Worm (Caenorhabditis elegans) whole organism, L2 larva: Measurements from ENCODE around the gene Y41D4B.6.

Source experiments
- Y55F3AM.14 ChIP-seq: fragments of 200-800 bp; sonication (Bioruptor generic); optimal IDR thresholded peaks from 2 replicates; lab custom pipeline; 2018; ENCODE audit warnings: mild to moderate bottlenecking, missing genetic modification characterization, missing compliant biosample characterization
- ZK546.5 ChIP-seq: sonication (generic microtip); optimal IDR thresholded peaks from 2 replicates; lab custom pipeline; 2017; ENCODE audit warnings: missing biosample characterization, missing genetic modification characterization
- alr-1 ChIP-seq: fragments of 150-350 bp; optimal IDR thresholded peaks from 2 replicates; lab custom pipeline; 2014; ENCODE audit warnings: missing biosample characterization, missing genetic modification characterization
- aly-2 ChIP-seq: fragments of 150-350 bp; optimal IDR thresholded peaks from 2 replicates; lab custom pipeline; 2014; ENCODE audit warnings: missing biosample characterization, missing genetic modification characterization
- ama-1 ChIP-seq: fragments of 150-350 bp; optimal IDR thresholded peaks from 2 replicates; lab custom pipeline; 2018; ENCODE audit warnings: inconsistent platforms
- blmp-1 ChIP-seq: sonication (generic microtip); optimal IDR thresholded peaks from 2 replicates; lab custom pipeline; 2017; ENCODE audit warnings: missing genetic modification characterization, mild to moderate bottlenecking, missing compliant biosample characterization, antibody characterized with exemption, moderate library complexity; ENCODE audit not compliant: insufficient read depth
- ceh-16 ChIP-seq: fragments of 150-350 bp; optimal IDR thresholded peaks from 2 replicates; lab custom pipeline; 2014; ENCODE audit warnings: missing biosample characterization, missing genetic modification characterization
- ceh-82 ChIP-seq: fragments of 150-350 bp; optimal IDR thresholded peaks from 2 replicates; lab custom pipeline; 2014; ENCODE audit warnings: missing biosample characterization, missing genetic modification characterization
- crh-2 ChIP-seq: sonication (generic microtip); optimal IDR thresholded peaks from 2 replicates; lab custom pipeline; 2017; ENCODE audit warnings: missing biosample characterization, missing genetic modification characterization
- dmd-4 ChIP-seq: sonication (generic microtip); optimal IDR thresholded peaks from 2 replicates; lab custom pipeline; 2017; ENCODE audit warnings: missing biosample characterization, missing genetic modification characterization
- elt-1 ChIP-seq: fragments of 150-350 bp; optimal IDR thresholded peaks from 2 replicates; lab custom pipeline; 2014; ENCODE audit warnings: missing biosample characterization, missing genetic modification characterization
- fos-1 ChIP-seq: fragments of 150-350 bp; optimal IDR thresholded peaks from 2 replicates; lab custom pipeline; 2014; ENCODE audit warnings: missing biosample characterization, missing genetic modification characterization
- gmeb-1 ChIP-seq: fragments of 150-350 bp; optimal IDR thresholded peaks from 2 replicates; lab custom pipeline; 2014; ENCODE audit warnings: missing biosample characterization, missing genetic modification characterization
- lin-11 ChIP-seq: fragments of 150-350 bp; sonication (generic microtip); optimal IDR thresholded peaks from 2 replicates; lab custom pipeline; 2014; ENCODE audit warnings: missing biosample characterization, missing genetic modification characterization, inconsistent platforms, mixed read lengths
- lin-13 ChIP-seq: fragments of 150-350 bp; optimal IDR thresholded peaks from 2 replicates; lab custom pipeline; 2014; ENCODE audit warnings: missing biosample characterization, missing genetic modification reagents, missing genetic modification characterization
- lin-39 ChIP-seq: fragments of 150-350 bp; optimal IDR thresholded peaks from 2 replicates; lab custom pipeline; 2014; ENCODE audit warnings: missing biosample characterization, missing genetic modification reagents, missing genetic modification characterization
- lsy-2 ChIP-seq, 2 experiments: fragments of 150-350 bp in 1 of 2; sonication (generic microtip) in 1 of 2; optimal IDR thresholded peaks; 2 replicates each; lab custom pipeline; 2014 to 2017; ENCODE audit warnings: missing biosample characterization in 2 of 2, missing genetic modification characterization in 2 of 2
- mab-5 ChIP-seq: fragments of 150-350 bp; optimal IDR thresholded peaks from 2 replicates; lab custom pipeline; 2014; ENCODE audit warnings: missing biosample characterization, missing genetic modification characterization
- mbf-1 ChIP-seq: sonication (generic microtip); optimal IDR thresholded peaks from 2 replicates; lab custom pipeline; 2017; ENCODE audit warnings: missing biosample characterization, missing genetic modification characterization
- mdl-1 ChIP-seq, 2 experiments: fragments of 150-350 bp in 1 of 2; sonication (generic microtip) in 1 of 2; optimal IDR thresholded peaks; 2 replicates each; lab custom pipeline; 2017; ENCODE audit warnings: missing biosample characterization in 2 of 2, missing genetic modification characterization in 2 of 2
- nhr-10 ChIP-seq: sonication (generic microtip); optimal IDR thresholded peaks from 2 replicates; lab custom pipeline; 2017; ENCODE audit warnings: missing biosample characterization, missing genetic modification characterization
- nhr-11 ChIP-seq: fragments of 150-350 bp; optimal IDR thresholded peaks from 2 replicates; lab custom pipeline; 2014; ENCODE audit warnings: missing biosample characterization, missing genetic modification characterization
- nhr-12 ChIP-seq: fragments of 150-350 bp; optimal IDR thresholded peaks from 2 replicates; lab custom pipeline; 2014; ENCODE audit warnings: missing biosample characterization, missing genetic modification characterization
- nhr-21 ChIP-seq: fragments of 150-350 bp; optimal IDR thresholded peaks from 2 replicates; lab custom pipeline; 2014; ENCODE audit warnings: missing biosample characterization, missing genetic modification characterization
- nhr-23 ChIP-seq: fragments of 150-350 bp; optimal IDR thresholded peaks from 2 replicates; lab custom pipeline; 2014; ENCODE audit warnings: missing biosample characterization, missing genetic modification reagents, missing genetic modification characterization
- nhr-25 ChIP-seq: fragments of 150-350 bp; sonication (generic microtip); optimal IDR thresholded peaks from 3 replicates; lab custom pipeline; 2014; ENCODE audit warnings: missing biosample characterization, missing genetic modification characterization
- nhr-6 ChIP-seq: fragments of 150-350 bp; optimal IDR thresholded peaks from 2 replicates; lab custom pipeline; 2014; ENCODE audit warnings: missing biosample characterization, missing genetic modification characterization
- sem-4 ChIP-seq: fragments of 150-350 bp; optimal IDR thresholded peaks from 2 replicates; lab custom pipeline; 2014; ENCODE audit warnings: missing biosample characterization, missing genetic modification reagents, missing genetic modification characterization
- skn-1 ChIP-seq: sonication (generic microtip); optimal IDR thresholded peaks from 2 replicates; lab custom pipeline; 2017; ENCODE audit warnings: missing biosample characterization, missing genetic modification characterization
- sma-3 ChIP-seq: sonication (generic microtip); optimal IDR thresholded peaks from 2 replicates; lab custom pipeline; 2016; ENCODE audit warnings: missing genetic modification reagents, missing genetic modification characterization, missing compliant biosample characterization
- snpc-4 ChIP-seq: fragments of 150-350 bp; optimal IDR thresholded peaks from 2 replicates; lab custom pipeline; 2014; ENCODE audit warnings: missing biosample characterization, missing genetic modification characterization
- unc-39 ChIP-seq: fragments of 150-350 bp; optimal IDR thresholded peaks from 2 replicates; lab custom pipeline; 2014; ENCODE audit warnings: missing biosample characterization, missing genetic modification characterization
- unc-55 ChIP-seq: fragments of 150-350 bp; sonication (generic microtip); optimal IDR thresholded peaks from 3 replicates; lab custom pipeline; 2014; ENCODE audit warnings: missing biosample characterization, missing genetic modification reagents, missing genetic modification characterization
- unc-62 ChIP-seq: fragments of 150-350 bp; optimal IDR thresholded peaks from 2 replicates; lab custom pipeline; 2014; ENCODE audit warnings: missing biosample characterization, missing genetic modification reagents, missing genetic modification characterization
- ztf-1 ChIP-seq: fragments of 200-800 bp; sonication (Bioruptor generic); conservative IDR thresholded peaks from 2 replicates; pipeline ENCODE4 v1.3.6; 2022; ENCODE audit warnings: missing genetic modification characterization, missing compliant biosample characterization
- ztf-11 ChIP-seq: sonication (generic microtip); optimal IDR thresholded peaks from 2 replicates; lab custom pipeline; 2017; ENCODE audit warnings: missing biosample characterization, missing genetic modification characterization
- ztf-4 ChIP-seq: fragments of 150-350 bp; optimal IDR thresholded peaks from 2 replicates; lab custom pipeline; 2014; ENCODE audit warnings: missing biosample characterization, missing genetic modification characterization

Gene Y41D4B.6

DNA sequence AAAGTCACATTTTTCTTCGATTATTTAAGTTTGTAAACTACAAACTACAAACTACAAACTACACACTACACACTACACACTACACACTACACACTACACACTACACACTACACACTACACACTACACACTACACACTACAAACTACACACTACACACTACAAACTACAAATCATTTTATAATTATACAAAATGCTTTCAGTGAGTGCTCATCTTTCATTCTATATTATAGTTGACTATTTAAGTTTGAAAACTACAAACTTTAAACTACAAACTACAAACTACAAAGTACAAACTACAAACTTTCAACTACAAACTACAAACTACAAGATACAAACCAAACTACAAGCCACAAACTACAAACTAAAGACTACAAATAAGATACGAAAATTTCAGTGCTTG, 9.1 kb upstream of the Y41D4B.6 start:
- no peak for TF ChIP-seq ceh-16 (tag; lab: Kevin White, UChicago)
- TF ChIP-seq nhr-21 (tag; lab: Kevin White, UChicago), result no peak
- no peak for TF ChIP-seq nhr-11 (tag; lab: Kevin White, UChicago)
- TF ChIP-seq ceh-82 (tag; lab: Kevin White, UChicago), result no peak
- TF ChIP-seq blmp-1, result no peak

DNA sequence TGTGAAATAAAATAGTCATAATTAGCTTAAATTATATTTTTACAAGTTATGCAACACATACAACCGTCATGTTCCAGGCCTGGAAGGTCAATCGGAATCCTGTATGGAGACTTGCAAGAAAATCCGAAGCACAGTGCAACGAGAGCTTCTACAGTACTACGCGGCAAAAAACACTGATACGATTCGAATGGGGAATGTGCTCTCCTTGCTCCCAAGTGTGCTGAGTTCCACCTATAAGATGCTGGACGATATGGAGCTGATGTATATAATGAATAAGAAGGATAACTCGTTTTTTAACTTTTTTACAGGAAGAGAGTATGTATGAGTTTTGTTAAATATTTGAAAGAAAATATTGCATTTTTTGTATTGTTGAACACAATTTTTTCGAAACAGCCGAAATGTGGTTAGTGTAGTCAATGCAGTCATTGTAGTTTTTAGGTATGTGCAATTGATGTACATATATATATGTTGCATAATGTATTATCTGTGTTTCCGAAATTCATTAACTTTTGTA, 7.1 kb upstream of the Y41D4B.6 start, which contains the start of gene nhr-146:
TSS of gene nhr-146 (plus strand) at position 464 of the 514 bp plus-strand sequence.
- TF ChIP-seq nhr-11 (tag; lab: Kevin White, UChicago) (no peak), nhr-23 (tag; lab: Kevin White, UChicago) (no peak), ztf-1 (GFP tag; lab: Robert Waterston, UW) (no peak), fos-1 (tag; lab: Kevin White, UChicago) (no peak), nhr-10 (tag; lab: Kevin White, UChicago) (no peak), elt-1 (tag; lab: Kevin White, UChicago) (no peak), dmd-4 (no peak), unc-39 (tag; lab: Kevin White, UChicago) (no peak), unc-62 (GFP tag; lab: Kevin White, UChicago) (no peak), alr-1 (tag; lab: Kevin White, UChicago) (no peak), lsy-2 (tag; optimal IDR thresholded peaks at IDR 0.05; lab: Kevin White, UChicago) (no peak), Y55F3AM.14 (GFP tag; lab: Kevin White, UChicago) (no peak), mbf-1 (tag; lab: Kevin White, UChicago) (no peak), nhr-12 (tag; lab: Kevin White, UChicago) (no peak), unc-55 (GFP tag; lab: Kevin White, UChicago) (no peak), ZK546.5 (tag; lab: Kevin White, UChicago) (no peak)
- TF ChIP-seq, all 48 proteins: peak for 0

DNA sequence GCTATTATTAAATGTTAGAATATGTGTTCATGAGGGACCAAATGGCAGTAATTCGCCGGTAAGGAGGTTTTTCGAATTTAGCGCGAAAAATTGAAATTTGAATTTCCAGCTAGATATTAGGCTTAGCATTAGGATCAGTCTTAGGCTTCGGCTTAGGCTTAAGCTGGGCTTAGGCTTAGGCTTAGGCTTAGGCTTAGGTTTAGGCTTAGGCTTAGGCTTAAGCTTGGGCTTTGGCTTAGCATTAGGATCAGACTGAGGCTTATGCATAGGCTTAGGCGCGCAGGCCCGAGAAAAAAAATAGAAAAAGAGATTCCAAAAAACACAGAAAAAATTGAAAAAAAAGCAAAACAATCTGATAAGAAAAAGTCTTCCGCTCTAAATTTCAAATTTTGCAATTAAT, 5.3 kb upstream of the Y41D4B.6 start:
- TF ChIP-seq snpc-4 (tag; lab: Kevin White, UChicago), result no peak
- TF ChIP-seq ztf-4 (tag; lab: Kevin White, UChicago), result no peak
- TF ChIP-seq ZK546.5 (tag; lab: Kevin White, UChicago), result no peak
- TF ChIP-seq mdl-1 (tag; optimal IDR thresholded peaks at IDR 0.05; lab: Kevin White, UChicago), result no peak
- no peak for TF ChIP-seq elt-1 (tag; lab: Kevin White, UChicago)
- no peak for TF ChIP-seq aly-2
- TF ChIP-seq nhr-25 (tag; lab: Kevin White, UChicago), result no peak
- TF ChIP-seq mab-5 (tag; lab: Kevin White, UChicago), result no peak
- TF ChIP-seq unc-39 (tag; lab: Kevin White, UChicago), result no peak
- no peak for TF ChIP-seq sem-4 (tag; lab: Kevin White, UChicago)
- TF ChIP-seq ztf-1 (GFP tag; lab: Robert Waterston, UW), result no peak
- TF ChIP-seq sma-3 (GFP tag; lab: Kevin White, UChicago), result no peak
- TF ChIP-seq lin-13, result no peak
- TF ChIP-seq ama-1 (lab: Kevin White, UChicago), result no peak
- TF ChIP-seq lin-11, result no peak
- no peak for TF ChIP-seq nhr-6
- no peak for TF ChIP-seq ceh-16 (tag; lab: Kevin White, UChicago)
- no peak for TF ChIP-seq fos-1 (tag; lab: Kevin White, UChicago)
- no peak for TF ChIP-seq crh-2

DNA sequence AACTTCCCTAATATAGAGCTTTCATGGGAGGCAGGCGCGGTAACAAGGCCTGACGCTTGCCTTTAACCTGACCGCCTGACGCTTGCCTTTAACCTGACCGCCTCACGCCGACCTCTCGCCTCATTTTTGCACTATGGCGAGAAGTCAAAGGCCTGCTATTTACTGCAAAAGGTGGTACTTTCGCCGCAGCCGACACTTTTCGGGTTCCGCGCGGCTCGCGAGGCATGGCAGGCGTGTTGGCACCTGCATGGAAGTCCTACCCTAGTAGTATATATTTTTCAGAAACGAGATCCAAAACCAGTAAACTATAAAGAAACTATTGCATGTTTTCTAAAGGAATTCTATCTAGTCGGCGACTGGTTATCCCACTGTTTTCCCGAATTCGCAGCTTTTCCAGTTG, 4.8 kb upstream of the Y41D4B.6 start:
- no peak for TF ChIP-seq aly-2
- TF ChIP-seq lin-39, result no peak
- TF ChIP-seq elt-1 (tag; lab: Kevin White, UChicago), result no peak
- TF ChIP-seq ztf-11 (tag; lab: Kevin White, UChicago), result no peak
- TF ChIP-seq gmeb-1, result no peak
- no peak for TF ChIP-seq sem-4 (tag; lab: Kevin White, UChicago)
- TF ChIP-seq mbf-1 (tag; lab: Kevin White, UChicago), result no peak
- no peak for TF ChIP-seq skn-1 (tag; lab: Kevin White, UChicago)
- no peak for TF ChIP-seq ceh-82 (tag; lab: Kevin White, UChicago)
- no peak for TF ChIP-seq Y55F3AM.14 (GFP tag; lab: Kevin White, UChicago)
